Worm (Caenorhabditis elegans): ENCODE data around the gene R02D3.8.

DNA sequence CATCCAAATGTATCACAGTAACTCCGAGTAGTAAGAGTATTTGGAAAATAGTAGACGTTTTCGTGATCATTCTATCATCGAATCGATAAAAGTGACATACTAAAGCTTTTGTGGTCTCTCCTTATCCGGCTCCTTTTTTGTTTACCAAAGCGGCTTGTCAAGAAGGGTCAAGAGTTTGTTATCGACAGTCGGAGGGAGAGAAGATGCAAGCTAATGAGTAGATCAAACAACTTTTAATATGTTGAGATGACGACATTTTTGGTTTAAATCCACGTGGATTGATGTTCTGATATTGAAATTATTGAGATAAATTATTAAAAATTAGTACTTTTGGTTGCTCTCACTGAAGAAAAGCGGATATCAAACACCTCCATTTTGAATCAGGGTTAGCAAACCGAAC is 34.4 kb upstream of the R02D3.8 start, which contains the start of gene T21D12.7:
- TF ChIP-seq unc-3 (GFP tag; conservative IDR thresholded peaks at IDR 0.05) = no peak
- TF ChIP-seq unc-3 (tag; optimal IDR thresholded peaks at IDR 0.05) = no peak
- no peak for TF ChIP-seq hlh-6 (tag; optimal IDR thresholded peaks at IDR 0.05)
- TF ChIP-seq npax-4 (tag; optimal IDR thresholded peaks at IDR 0.05) = no peak
- no peak for TF ChIP-seq ref-2 (tag; optimal IDR thresholded peaks at IDR 0.05)
- TF ChIP-seq pha-4 (tag; optimal IDR thresholded peaks at IDR 0.05) = no peak
- TF ChIP-seq fkh-10 (GFP tag; optimal IDR thresholded peaks at IDR 0.05) = no peak

Measured in whole organism, late embryonic.